Comparison of ENCODE assay signal across 5 worm cellular contexts in genomic region chrIII:62383-62873, ce11.
A peak's percentile ranks its signal among the peaks of the same experiment; 100 is the strongest.
TF ChIP-seq lines count a peak whose summit lies in the region.

No protein-coding gene starts in this region.

TF ChIP-seq in whole organism, L1 larva, 84 proteins besides CTCF, POLR2A, EP300 and RAD21 (continued from another document):
- TF ChIP-seq lsy-2 (tag; optimal IDR thresholded peaks at IDR 0.05; lab: Kevin White, UChicago): peak in 1 of 2 experiments; percentile 9
- TF ChIP-seq ceh-82 (tag; optimal IDR thresholded peaks at IDR 0.05; lab: Kevin White, UChicago): peak in 1 of 3 experiments; percentile 13
- TF ChIP-seq C34B4.2 (tag; optimal IDR thresholded peaks at IDR 0.05; lab: Kevin White, UChicago): no peak
- TF ChIP-seq aly-2 (tag; optimal IDR thresholded peaks at IDR 0.05; lab: Kevin White, UChicago): peak; percentile 94
- no peak for TF ChIP-seq fos-1 (tag; optimal IDR thresholded peaks at IDR 0.05; lab: Kevin White, UChicago)
- peak; percentile 37 for TF ChIP-seq nhr-71 (tag; optimal IDR thresholded peaks at IDR 0.05; lab: Kevin White, UChicago)

TF ChIP-seq in whole organism, L2 larva, 48 proteins besides CTCF, POLR2A, EP300 and RAD21 (continued from another document):
- peak; percentile 45 for TF ChIP-seq sma-9 (GFP tag; optimal IDR thresholded peaks at IDR 0.05; lab: Kevin White, UChicago)
- no peak for TF ChIP-seq sma-9 (tag; optimal IDR thresholded peaks at IDR 0.05; lab: Kevin White, UChicago)
- peak; percentile 85 for TF ChIP-seq ztf-4 (tag; optimal IDR thresholded peaks at IDR 0.05; lab: Kevin White, UChicago)
- peak; percentile 57 for TF ChIP-seq C34F6.9 (tag; optimal IDR thresholded peaks at IDR 0.05; lab: Kevin White, UChicago)
- TF ChIP-seq mdl-1 (tag; optimal IDR thresholded peaks at IDR 0.05; lab: Kevin White, UChicago): no peak
- TF ChIP-seq lsy-2 (tag; optimal IDR thresholded peaks at IDR 0.05; lab: Kevin White, UChicago): peak in 1 of 2 experiments; percentile 84
- TF ChIP-seq nhr-11 (tag; optimal IDR thresholded peaks at IDR 0.05; lab: Kevin White, UChicago): no peak
- TF ChIP-seq nhr-12 (tag; optimal IDR thresholded peaks at IDR 0.05; lab: Kevin White, UChicago): no peak
- no peak for TF ChIP-seq aly-2 (tag; optimal IDR thresholded peaks at IDR 0.05; lab: Kevin White, UChicago)
- peak; percentile 68 for TF ChIP-seq nhr-129 (tag; optimal IDR thresholded peaks at IDR 0.05; lab: Kevin White, UChicago)
- TF ChIP-seq nhr-21 (tag; optimal IDR thresholded peaks at IDR 0.05; lab: Kevin White, UChicago): no peak
- TF ChIP-seq lin-13 (GFP tag; optimal IDR thresholded peaks at IDR 0.05; lab: Kevin White, UChicago): peak; percentile 63
- TF ChIP-seq ztf-1 (GFP tag; conservative IDR thresholded peaks at IDR 0.05; lab: Robert Waterston, UW): 0 out of 2 replicates have a peak, but pooled peaks have one; percentile 69
- no peak for TF ChIP-seq elt-1 (tag; optimal IDR thresholded peaks at IDR 0.05; lab: Kevin White, UChicago)
- no peak for TF ChIP-seq unc-62 (GFP tag; optimal IDR thresholded peaks at IDR 0.05; lab: Kevin White, UChicago)
- TF ChIP-seq crh-2 (tag; optimal IDR thresholded peaks at IDR 0.05; lab: Kevin White, UChicago): peak; percentile 47
- TF ChIP-seq mab-5 (tag; optimal IDR thresholded peaks at IDR 0.05; lab: Kevin White, UChicago): peak; percentile 6
- TF ChIP-seq lin-39 (tag; optimal IDR thresholded peaks at IDR 0.05; lab: Kevin White, UChicago): no peak
- peak; percentile 58 for TF ChIP-seq nhr-6 (tag; optimal IDR thresholded peaks at IDR 0.05; lab: Kevin White, UChicago)
- no peak for TF ChIP-seq ZK546.5 (tag; optimal IDR thresholded peaks at IDR 0.05; lab: Kevin White, UChicago)
- TF ChIP-seq lin-11 (tag; optimal IDR thresholded peaks at IDR 0.05; lab: Kevin White, UChicago): no peak
- no peak for TF ChIP-seq R02D3.7 (tag; optimal IDR thresholded peaks at IDR 0.05; lab: Kevin White, UChicago)
- peak; percentile 72 for TF ChIP-seq zag-1 (tag; optimal IDR thresholded peaks at IDR 0.05; lab: Kevin White, UChicago)
- peak; percentile 6 for TF ChIP-seq sma-3 (GFP tag; optimal IDR thresholded peaks at IDR 0.05; lab: Kevin White, UChicago)
- TF ChIP-seq blmp-1 (tag; optimal IDR thresholded peaks at IDR 0.05; lab: Kevin White, UChicago; ENCODE audit: insufficient read depth): no peak
- no peak for TF ChIP-seq unc-39 (tag; optimal IDR thresholded peaks at IDR 0.05; lab: Kevin White, UChicago)
- TF ChIP-seq F13H6.1 (tag; optimal IDR thresholded peaks at IDR 0.05; lab: Kevin White, UChicago): no peak
- no peak for TF ChIP-seq dmd-4 (tag; optimal IDR thresholded peaks at IDR 0.05; lab: Kevin White, UChicago)
- TF ChIP-seq ceh-16 (tag; optimal IDR thresholded peaks at IDR 0.05; lab: Kevin White, UChicago): no peak
- TF ChIP-seq fos-1 (tag; optimal IDR thresholded peaks at IDR 0.05; lab: Kevin White, UChicago): no peak
- TF ChIP-seq ztf-11 (tag; optimal IDR thresholded peaks at IDR 0.05; lab: Kevin White, UChicago): no peak

TF ChIP-seq in whole organism, L3 larva, 47 proteins besides CTCF, POLR2A, EP300 and RAD21 (continued from another document):
- TF ChIP-seq ceh-9 (tag; optimal IDR thresholded peaks at IDR 0.05; lab: Kevin White, UChicago) (no peak), pha-4 (tag; optimal IDR thresholded peaks at IDR 0.05; lab: Kevin White, UChicago) (peak; percentile 34), sea-2 (GFP tag; optimal IDR thresholded peaks at IDR 0.05; lab: Kevin White, UChicago) (no peak), elt-3 (tag; optimal IDR thresholded peaks at IDR 0.05; lab: Kevin White, UChicago) (peak in 1 of 3 experiments; percentile 78), nhr-28 (tag; optimal IDR thresholded peaks at IDR 0.05; lab: Kevin White, UChicago) (no peak), lin-39 (tag; optimal IDR thresholded peaks at IDR 0.05; lab: Kevin White, UChicago) (peak; percentile 13)

TF ChIP-seq in whole organism, L4 larva, 104 proteins besides CTCF, POLR2A, EP300 and RAD21 (continued from another document):
- TF ChIP-seq mdt-29 (GFP tag; IDR thresholded peaks at IDR 0.05; lab: Robert Waterston, UW) (0 out of 2 replicates have a peak, but pooled peaks have one; percentile 21), ctbp-1 (GFP tag; IDR thresholded peaks at IDR 0.05; lab: Robert Waterston, UW) (peak; percentile 70), arid-1 (GFP tag; conservative IDR thresholded peaks at IDR 0.05; lab: Robert Waterston, UW) (peak; percentile 61), madf-5 (GFP tag; IDR thresholded peaks at IDR 0.05; lab: Robert Waterston, UW) (no peak; a peak in 1 of 4 replicates), hmg-1.1 (GFP tag; IDR thresholded peaks at IDR 0.05; lab: Robert Waterston, UW) (peak; percentile 65), ztf-7 (tag; optimal IDR thresholded peaks at IDR 0.05; lab: Kevin White, UChicago) (no peak), duxl-1 (tag; optimal IDR thresholded peaks at IDR 0.05; lab: Kevin White, UChicago; ENCODE audit: poor library complexity) (no peak), nhr-25 (tag; optimal IDR thresholded peaks at IDR 0.05; lab: Kevin White, UChicago; ENCODE audit: borderline replicate concordance, insufficient read depth) (no peak), nhr-77 (tag; optimal IDR thresholded peaks at IDR 0.05; lab: Kevin White, UChicago) (peak; percentile 27), nhr-102 (tag; optimal IDR thresholded peaks at IDR 0.05; lab: Kevin White, UChicago) (peak; percentile 2), lsy-2 (tag; optimal IDR thresholded peaks at IDR 0.05; lab: Kevin White, UChicago) (peak in 1 of 2 experiments; percentile 90), hif-1 (tag; optimal IDR thresholded peaks at IDR 0.05; lab: Kevin White, UChicago) (peak in 1 of 2 experiments; percentile 1), lin-38 (GFP tag; IDR thresholded peaks at IDR 0.05; lab: Robert Waterston, UW) (peak; percentile 50), zfp-2 (tag; optimal IDR thresholded peaks at IDR 0.05; lab: Kevin White, UChicago) (peak; percentile 42), T26A8.4 (GFP tag; IDR thresholded peaks at IDR 0.05; lab: Robert Waterston, UW) (peak; percentile 75; the same call in 1 of the 2 replicates), aly-2 (tag; optimal IDR thresholded peaks at IDR 0.05; lab: Kevin White, UChicago) (no peak), lin-1 (GFP tag; IDR thresholded peaks at IDR 0.05; lab: Robert Waterston, UW) (peak; percentile 75), saeg-2 (GFP tag; IDR thresholded peaks at IDR 0.05; lab: Robert Waterston, UW) (0 out of 2 replicates have a peak, but pooled peaks have one; percentile 4), zfp-3 (GFP tag; conservative IDR thresholded peaks at IDR 0.05; lab: Robert Waterston, UW) (peak; percentile 87), Y105C5A.15 (GFP tag; IDR thresholded peaks at IDR 0.05; lab: Robert Waterston, UW) (peak; percentile 55; the same call in 1 of the 2 replicates), vab-7 (GFP tag; IDR thresholded peaks at IDR 0.05; lab: Robert Waterston, UW) (peak; percentile 64), php-3 (GFP tag; IDR thresholded peaks at IDR 0.05; lab: Robert Waterston, UW) (peak; percentile 20; the same call in 1 of the 2 replicates), Y75B8A.6 (GFP tag; IDR thresholded peaks at IDR 0.05; lab: Robert Waterston, UW) (peak; percentile 50; the same call in 1 of the 2 replicates), F37D6.2 (tag; optimal IDR thresholded peaks at IDR 0.05; lab: Kevin White, UChicago) (peak; percentile 12), snpc-1.2 (GFP tag; IDR thresholded peaks at IDR 0.05; lab: Robert Waterston, UW) (peak; percentile 31; the same call in 1 of the 2 replicates), dve-1 (tag; optimal IDR thresholded peaks at IDR 0.05; lab: Kevin White, UChicago; ENCODE audit: insufficient read depth) (no peak), lin-29 (GFP tag; IDR thresholded peaks at IDR 0.05; lab: Robert Waterston, UW) (no peak; the same call in 1 of the 2 replicates), rbr-2 (tag; optimal IDR thresholded peaks at IDR 0.05; lab: Kevin White, UChicago) (peak; percentile 36), ces-1 (GFP tag; optimal IDR thresholded peaks at IDR 0.05; lab: Kevin White, UChicago) (peak; percentile 60), lin-13 (GFP tag; optimal IDR thresholded peaks at IDR 0.05; lab: Kevin White, UChicago) (no peak), ZK337.2 (GFP tag; IDR thresholded peaks at IDR 0.05; lab: Robert Waterston, UW) (0 out of 2 replicates have a peak, but pooled peaks have one; percentile 45)

TF ChIP-seq in whole organism, young adult, 124 proteins besides CTCF, POLR2A, EP300 and RAD21 (continued from another document and continues in another):
- no peak for TF ChIP-seq ceh-79 (tag; optimal IDR thresholded peaks at IDR 0.05; lab: Kevin White, UChicago)
- TF ChIP-seq sea-2 (GFP tag; IDR thresholded peaks at IDR 0.05; lab: Robert Waterston, UW): no peak
- no peak for TF ChIP-seq xnd-1 (tag; optimal IDR thresholded peaks at IDR 0.05; lab: Kevin White, UChicago)
- TF ChIP-seq lin-54 (GFP tag; optimal IDR thresholded peaks at IDR 0.05; lab: Kevin White, UChicago): peak; percentile 14
- no peak for TF ChIP-seq B0261.1 (tag; optimal IDR thresholded peaks at IDR 0.05; lab: Kevin White, UChicago)
- TF ChIP-seq ztf-28 (GFP tag; IDR thresholded peaks at IDR 0.05; lab: Robert Waterston, UW): no peak
- TF ChIP-seq ceh-58 (GFP tag; IDR thresholded peaks at IDR 0.05; lab: Robert Waterston, UW): no peak
- 0 out of 2 replicates have a peak, but pooled peaks have one; percentile 25 for TF ChIP-seq mcd-1 (GFP tag; IDR thresholded peaks at IDR 0.05; lab: Robert Waterston, UW)
- TF ChIP-seq dpff-1 (tag; optimal IDR thresholded peaks at IDR 0.05; lab: Kevin White, UChicago): no peak
- TF ChIP-seq dpl-1 (GFP tag; optimal IDR thresholded peaks at IDR 0.05; lab: Kevin White, UChicago): no peak
- no peak for TF ChIP-seq egrh-3 (GFP tag; IDR thresholded peaks at IDR 0.05; lab: Robert Waterston, UW)
- TF ChIP-seq zfh-2 (GFP tag; conservative IDR thresholded peaks at IDR 0.05; lab: Robert Waterston, UW): no peak
- TF ChIP-seq aptf-2 (GFP tag; conservative IDR thresholded peaks at IDR 0.05; lab: Robert Waterston, UW): no peak
- no peak for TF ChIP-seq F10E7.11 (tag; optimal IDR thresholded peaks at IDR 0.05; lab: Kevin White, UChicago)
- TF ChIP-seq repo-1 (tag; optimal IDR thresholded peaks at IDR 0.05; lab: Kevin White, UChicago): no peak
- TF ChIP-seq ceh-91 (GFP tag; IDR thresholded peaks at IDR 0.05; lab: Robert Waterston, UW): no peak
- TF ChIP-seq attf-6 (GFP tag; IDR thresholded peaks at IDR 0.05; lab: Robert Waterston, UW): no peak
- TF ChIP-seq ceh-40 (GFP tag; IDR thresholded peaks at IDR 0.05; lab: Robert Waterston, UW): no peak
- no peak for TF ChIP-seq nhr-120 (GFP tag; IDR thresholded peaks at IDR 0.05; lab: Robert Waterston, UW)
- TF ChIP-seq efl-1 (GFP tag; optimal IDR thresholded peaks at IDR 0.05; lab: Kevin White, UChicago): no peak
- no peak for TF ChIP-seq nhr-80 (tag; optimal IDR thresholded peaks at IDR 0.05; lab: Kevin White, UChicago)
- TF ChIP-seq D2030.7 (GFP tag; IDR thresholded peaks at IDR 0.05; lab: Robert Waterston, UW): no peak
- TF ChIP-seq egl-44 (GFP tag; IDR thresholded peaks at IDR 0.05; lab: Robert Waterston, UW): no peak
- TF ChIP-seq lag-1 (GFP tag; IDR thresholded peaks at IDR 0.05; lab: Robert Waterston, UW): no peak
- no peak for TF ChIP-seq sptf-2 (GFP tag; optimal IDR thresholded peaks at IDR 0.05; lab: Kevin White, UChicago)
- TF ChIP-seq madf-8 (GFP tag; conservative IDR thresholded peaks at IDR 0.05; lab: Robert Waterston, UW): no peak
- no peak for TF ChIP-seq attf-5 (GFP tag; optimal IDR thresholded peaks at IDR 0.05; lab: Kevin White, UChicago)
- no peak for TF ChIP-seq C17E4.6 (GFP tag; IDR thresholded peaks at IDR 0.05; lab: Robert Waterston, UW)
- TF ChIP-seq ceh-27 (GFP tag; optimal IDR thresholded peaks at IDR 0.05; lab: Kevin White, UChicago): no peak
- TF ChIP-seq ama-1 (optimal IDR thresholded peaks at IDR 0.05; lab: Kevin White, UChicago): no peak
- TF ChIP-seq ama-1 (GFP tag; optimal IDR thresholded peaks at IDR 0.05; lab: Kevin White, UChicago): peak in 1 of 2 experiments; percentile 85
- no peak for TF ChIP-seq mes-4 (tag; optimal IDR thresholded peaks at IDR 0.05; lab: Kevin White, UChicago)
- no peak for TF ChIP-seq attf-3 (GFP tag; conservative IDR thresholded peaks at IDR 0.05; lab: Robert Waterston, UW)
- TF ChIP-seq ets-4 (GFP tag; optimal IDR thresholded peaks at IDR 0.05; lab: Kevin White, UChicago): no peak
- TF ChIP-seq madf-3 (GFP tag; IDR thresholded peaks at IDR 0.05; lab: Robert Waterston, UW): no peak
- no peak for TF ChIP-seq pha-4 (tag; optimal IDR thresholded peaks at IDR 0.05; lab: Kevin White, UChicago)
- no peak for TF ChIP-seq madf-10 (tag; optimal IDR thresholded peaks at IDR 0.05; lab: Kevin White, UChicago)
- TF ChIP-seq nfya-1 (tag; optimal IDR thresholded peaks at IDR 0.05; lab: Kevin White, UChicago; ENCODE audit: borderline replicate concordance, insufficient read depth): no peak
- no peak for TF ChIP-seq rpc-1 (optimal IDR thresholded peaks at IDR 0.05; lab: Kevin White, UChicago)
- TF ChIP-seq rpc-1 (tag; optimal IDR thresholded peaks at IDR 0.05; lab: Kevin White, UChicago): no peak
- TF ChIP-seq ceh-100 (GFP tag; IDR thresholded peaks at IDR 0.05; lab: Robert Waterston, UW): no peak
- peak; percentile 83 for TF ChIP-seq B0035.1 (tag; optimal IDR thresholded peaks at IDR 0.05; lab: Kevin White, UChicago)
- TF ChIP-seq tbx-9 (tag; optimal IDR thresholded peaks at IDR 0.05; lab: Kevin White, UChicago; ENCODE audit: borderline replicate concordance): no peak
- peak; percentile 68 for TF ChIP-seq pbrm-1 (GFP tag; IDR thresholded peaks at IDR 0.05; lab: Robert Waterston, UW)
- TF ChIP-seq athp-1 (tag; optimal IDR thresholded peaks at IDR 0.05; lab: Kevin White, UChicago): peak; percentile 54
- no peak for TF ChIP-seq gei-17 (GFP tag; optimal IDR thresholded peaks at IDR 0.05; lab: Kevin White, UChicago)
- TF ChIP-seq T26A5.8 (tag; optimal IDR thresholded peaks at IDR 0.05; lab: Kevin White, UChicago): no peak
- TF ChIP-seq K12H6.12 (tag; optimal IDR thresholded peaks at IDR 0.05; lab: Kevin White, UChicago): peak; percentile 41
- no peak for TF ChIP-seq madf-6 (GFP tag; IDR thresholded peaks at IDR 0.05; lab: Robert Waterston, UW)
- TF ChIP-seq chd-7 (tag; optimal IDR thresholded peaks at IDR 0.05; lab: Kevin White, UChicago): no peak
- TF ChIP-seq lsl-1 (GFP tag; optimal IDR thresholded peaks at IDR 0.05; lab: Kevin White, UChicago): no peak
- no peak for TF ChIP-seq ztf-18 (tag; optimal IDR thresholded peaks at IDR 0.05; lab: Kevin White, UChicago)
- TF ChIP-seq die-1 (tag; optimal IDR thresholded peaks at IDR 0.05; lab: Kevin White, UChicago): no peak
- TF ChIP-seq fkh-3 (tag; optimal IDR thresholded peaks at IDR 0.05; lab: Kevin White, UChicago): no peak
- TF ChIP-seq F23B12.7 (tag; optimal IDR thresholded peaks at IDR 0.05; lab: Kevin White, UChicago; ENCODE audit: insufficient read depth): no peak
- no peak for TF ChIP-seq aptf-3 (GFP tag; IDR thresholded peaks at IDR 0.05; lab: Robert Waterston, UW)
- TF ChIP-seq let-526 (GFP tag; IDR thresholded peaks at IDR 0.05; lab: Robert Waterston, UW): no peak
- peak in 1 of 3 experiments; percentile 79 for TF ChIP-seq lin-35 (GFP tag; optimal IDR thresholded peaks at IDR 0.05; lab: Kevin White, UChicago)
- TF ChIP-seq cebp-1 (GFP tag; IDR thresholded peaks at IDR 0.05; lab: Robert Waterston, UW): no peak
- peak; percentile 56 for TF ChIP-seq cebp-1 (tag; optimal IDR thresholded peaks at IDR 0.05; lab: Kevin White, UChicago)
- TF ChIP-seq mxl-1 (tag; optimal IDR thresholded peaks at IDR 0.05; lab: Kevin White, UChicago): no peak
- no peak for TF ChIP-seq him-1 (tag; optimal IDR thresholded peaks at IDR 0.05; lab: Kevin White, UChicago)
- TF ChIP-seq lin-40 (tag; optimal IDR thresholded peaks at IDR 0.05; lab: Kevin White, UChicago): peak; percentile 62
- TF ChIP-seq F55B11.4 (tag; optimal IDR thresholded peaks at IDR 0.05; lab: Kevin White, UChicago; ENCODE audit: borderline replicate concordance, insufficient read depth): no peak
- no peak for TF ChIP-seq ccch-3 (GFP tag; optimal IDR thresholded peaks at IDR 0.05; lab: Kevin White, UChicago)
- TF ChIP-seq ztf-25 (GFP tag; IDR thresholded peaks at IDR 0.05; lab: Robert Waterston, UW): no peak
- TF ChIP-seq Y56A3A.18 (GFP tag; IDR thresholded peaks at IDR 0.05; lab: Robert Waterston, UW): 0 out of 2 replicates have a peak, but pooled peaks have one; percentile 30
